Worm (Caenorhabditis elegans) whole organism, L3 larva: ENCODE data around the gene C01B9.4.
A peak's percentile ranks its signal among the peaks of the same experiment; 100 is the strongest.

Source experiments
- ama-1 ChIP-seq: fragments of 150-350 bp; optimal IDR thresholded peaks from 2 replicates; lab custom pipeline; 2018
- ceh-16 ChIP-seq: sonication (generic microtip); optimal IDR thresholded peaks from 2 replicates; lab custom pipeline; 2017; ENCODE audit warnings: missing biosample characterization, missing genetic modification characterization
- ceh-28 ChIP-seq: fragments of 150-350 bp; optimal IDR thresholded peaks from 2 replicates; lab custom pipeline; 2014; ENCODE audit warnings: missing biosample characterization, missing genetic modification reagents, missing genetic modification characterization
- ceh-82 ChIP-seq: fragments of 150-350 bp; optimal IDR thresholded peaks from 2 replicates; lab custom pipeline; 2014; ENCODE audit warnings: missing biosample characterization, missing genetic modification characterization
- ceh-9 ChIP-seq: sonication (generic microtip); optimal IDR thresholded peaks from 2 replicates; lab custom pipeline; 2018; ENCODE audit warnings: missing biosample characterization, missing genetic modification characterization
- egl-27 ChIP-seq: sonication (generic microtip); optimal IDR thresholded peaks from 4 replicates; lab custom pipeline; 2017; ENCODE audit warnings: missing biosample characterization, missing genetic modification reagents, missing genetic modification characterization
- egl-5 ChIP-seq: fragments of 150-350 bp; optimal IDR thresholded peaks from 2 replicates; lab custom pipeline; 2017; ENCODE audit warnings: missing biosample characterization, missing genetic modification reagents, missing genetic modification characterization, inconsistent platforms
- elt-1 ChIP-seq: fragments of 150-350 bp; optimal IDR thresholded peaks from 2 replicates; lab custom pipeline; 2014; ENCODE audit warnings: missing biosample characterization, missing genetic modification characterization
- elt-2 ChIP-seq: sonication (generic microtip); optimal IDR thresholded peaks from 2 replicates; lab custom pipeline; 2016; ENCODE audit warnings: missing genetic modification reagents, mild to moderate bottlenecking, missing genetic modification characterization, missing compliant biosample characterization
- elt-3 ChIP-seq, 3 experiments: fragments of 150-350 bp in 1 of 3; sonication (generic microtip) in 2 of 3; optimal IDR thresholded peaks; 2 replicates in 2 of 3; 4 replicates in 1 of 3; lab custom pipeline; 2014 to 2017; ENCODE audit warnings: missing biosample characterization in 3 of 3, missing genetic modification characterization in 3 of 3
- eor-1 ChIP-seq, 2 experiments: fragments of 150-350 bp; optimal IDR thresholded peaks; 2 replicates each; lab custom pipeline; 2014 to 2018; ENCODE audit warnings: missing biosample characterization in 2 of 2, missing genetic modification characterization in 2 of 2
- fkh-10 ChIP-seq: sonication (generic microtip); optimal IDR thresholded peaks from 2 replicates; lab custom pipeline; 2017; ENCODE audit warnings: missing biosample characterization, missing genetic modification reagents, missing genetic modification characterization
- fkh-2 ChIP-seq: fragments of 150-350 bp; optimal IDR thresholded peaks from 2 replicates; lab custom pipeline; 2014; ENCODE audit warnings: missing biosample characterization, missing genetic modification reagents, missing genetic modification characterization
- fos-1 ChIP-seq: fragments of 150-350 bp; optimal IDR thresholded peaks from 2 replicates; lab custom pipeline; 2014; ENCODE audit warnings: missing biosample characterization, missing genetic modification characterization
- hmg-11 ChIP-seq: sonication (generic microtip); optimal IDR thresholded peaks from 2 replicates; lab custom pipeline; 2016; ENCODE audit warnings: missing genetic modification characterization, missing compliant biosample characterization
- jun-1 ChIP-seq: fragments of 150-350 bp; optimal IDR thresholded peaks from 2 replicates; lab custom pipeline; 2014; ENCODE audit warnings: missing biosample characterization, missing genetic modification reagents, missing genetic modification characterization
- lin-15B ChIP-seq: fragments of 150-350 bp; optimal IDR thresholded peaks from 2 replicates; lab custom pipeline; 2014; ENCODE audit warnings: missing biosample characterization, missing genetic modification characterization
- lin-39 ChIP-seq: fragments of 150-350 bp; optimal IDR thresholded peaks from 2 replicates; lab custom pipeline; 2018; ENCODE audit warnings: missing biosample characterization, missing genetic modification reagents, missing genetic modification characterization
- nfya-1 ChIP-seq: sonication (generic microtip); optimal IDR thresholded peaks from 2 replicates; lab custom pipeline; 2017; ENCODE audit warnings: missing genetic modification characterization, mild to moderate bottlenecking, missing compliant biosample characterization, antibody characterized with exemption, moderate library complexity; ENCODE audit not compliant: insufficient read depth
- nhr-11 ChIP-seq: fragments of 150-350 bp; optimal IDR thresholded peaks from 2 replicates; lab custom pipeline; 2014; ENCODE audit warnings: missing biosample characterization, missing genetic modification characterization
- nhr-12 ChIP-seq: fragments of 150-350 bp; optimal IDR thresholded peaks from 2 replicates; lab custom pipeline; 2014; ENCODE audit warnings: missing biosample characterization, missing genetic modification characterization
- nhr-23 ChIP-seq: fragments of 150-350 bp; optimal IDR thresholded peaks from 2 replicates; lab custom pipeline; 2014; ENCODE audit warnings: missing biosample characterization, missing genetic modification reagents, missing genetic modification characterization
- nhr-28 ChIP-seq: fragments of 150-350 bp; optimal IDR thresholded peaks from 2 replicates; lab custom pipeline; 2014; ENCODE audit warnings: missing biosample characterization, missing genetic modification characterization
- nhr-43 ChIP-seq: sonication (generic microtip); optimal IDR thresholded peaks from 2 replicates; lab custom pipeline; 2016; ENCODE audit warnings: mild to moderate bottlenecking, missing genetic modification characterization, missing compliant biosample characterization; ENCODE audit not compliant: poor library complexity, severe bottlenecking
- nhr-67 ChIP-seq: fragments of 150-350 bp; optimal IDR thresholded peaks from 2 replicates; lab custom pipeline; 2014; ENCODE audit warnings: missing biosample characterization, missing genetic modification characterization
- nhr-77 ChIP-seq: fragments of 150-350 bp; optimal IDR thresholded peaks from 2 replicates; lab custom pipeline; 2014; ENCODE audit warnings: missing biosample characterization, missing genetic modification characterization
- pha-4 ChIP-seq: fragments of 150-350 bp; optimal IDR thresholded peaks from 2 replicates; lab custom pipeline; 2014; ENCODE audit warnings: missing biosample characterization, missing genetic modification reagents, missing genetic modification characterization
- pqm-1 ChIP-seq: fragments of 150-350 bp; optimal IDR thresholded peaks from 2 replicates; lab custom pipeline; 2017; ENCODE audit warnings: missing biosample characterization, missing genetic modification characterization, inconsistent platforms
- sea-2 ChIP-seq: fragments of 150-350 bp; sonication (generic microtip); optimal IDR thresholded peaks from 4 replicates; lab custom pipeline; 2014; ENCODE audit warnings: missing biosample characterization, missing genetic modification reagents, missing genetic modification characterization
- skn-1 ChIP-seq: fragments of 150-350 bp; optimal IDR thresholded peaks from 2 replicates; lab custom pipeline; 2014; ENCODE audit warnings: missing biosample characterization, missing genetic modification characterization
- snpc-4 ChIP-seq: fragments of 150-350 bp; optimal IDR thresholded peaks from 2 replicates; lab custom pipeline; 2014; ENCODE audit warnings: missing biosample characterization, missing genetic modification characterization
- unc-39 ChIP-seq: sonication (generic microtip); optimal IDR thresholded peaks from 4 replicates; lab custom pipeline; 2017; ENCODE audit warnings: missing biosample characterization, missing genetic modification characterization
- unc-62 ChIP-seq: fragments of 150-350 bp; sonication (generic microtip); optimal IDR thresholded peaks from 4 replicates; lab custom pipeline; 2014; ENCODE audit warnings: missing biosample characterization, missing genetic modification reagents, missing genetic modification characterization
- zag-1 ChIP-seq: fragments of 150-350 bp; optimal IDR thresholded peaks from 2 replicates; lab custom pipeline; 2014; ENCODE audit warnings: missing biosample characterization, missing genetic modification characterization
- ztf-11 ChIP-seq: fragments of 150-350 bp; optimal IDR thresholded peaks from 2 replicates; lab custom pipeline; 2014; ENCODE audit warnings: missing biosample characterization, missing genetic modification characterization

C01B9.4 gene

DNA sequence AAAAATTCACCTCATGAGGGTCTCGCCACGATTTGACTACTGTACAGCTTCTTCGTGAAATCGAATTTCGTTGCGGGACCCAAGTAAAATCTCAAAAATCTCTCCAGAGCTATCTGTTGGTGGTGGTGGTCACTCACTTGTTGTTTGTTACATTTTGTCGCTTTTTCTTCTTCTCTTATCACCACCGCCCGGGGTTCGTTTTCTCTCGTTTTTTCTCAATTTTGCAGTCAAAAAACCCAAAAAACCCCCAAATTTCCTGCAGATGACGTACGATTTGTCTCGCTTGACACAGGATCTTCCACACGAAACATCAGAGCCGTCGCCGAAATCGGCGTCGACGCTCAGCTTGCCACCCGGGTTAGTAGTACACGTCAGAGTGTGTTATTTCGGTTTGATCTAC lies 47.7 kb downstream of the C01B9.4 start, which contains the start of gene R06B9.5:
R06B9.5 (plus strand) TSS at position 232 of the 400 bp plus-strand sequence.
- peak; percentile 10 for TF ChIP-seq ama-1 (lab: Kevin White, UChicago)
- TF ChIP-seq nhr-77 (tag; lab: Kevin White, UChicago), result no peak
- TF ChIP-seq, all 47 proteins: peak for 1

ce11 chrII:13732577-13732976 lies 51.2 kb downstream of the C01B9.4 start:
- TF ChIP-seq elt-2 (tag; lab: Kevin White, UChicago), result peak; percentile 20
- peak; percentile 10 for TF ChIP-seq pqm-1 (tag; lab: Kevin White, UChicago)
- no peak for TF ChIP-seq hmg-11 (tag; lab: Kevin White, UChicago)

ce11 chrII:13732146-13732545 lies 51.6 kb downstream of the C01B9.4 start:
- no peak for TF ChIP-seq nhr-23
- TF ChIP-seq hmg-11 (tag; lab: Kevin White, UChicago), result no peak
- TF ChIP-seq jun-1 (tag; lab: Kevin White, UChicago), result no peak
- no peak for TF ChIP-seq nhr-43
- TF ChIP-seq ceh-16 (tag; lab: Kevin White, UChicago), result no peak
- no peak for TF ChIP-seq egl-27 (tag; lab: Kevin White, UChicago)
- no peak for TF ChIP-seq unc-62 (GFP tag; lab: Kevin White, UChicago)
- TF ChIP-seq lin-39 (tag; lab: Kevin White, UChicago), result no peak
- TF ChIP-seq eor-1 (tag; optimal IDR thresholded peaks at IDR 0.05; lab: Kevin White, UChicago), result no peak

- TF ChIP-seq unc-39 (tag; lab: Kevin White, UChicago) (no peak), elt-2 (tag; lab: Kevin White, UChicago) (no peak), nhr-67 (no peak), fos-1 (tag; lab: Kevin White, UChicago) (no peak), nfya-1 (no peak), fkh-10 (no peak), fkh-2 (tag; lab: Kevin White, UChicago) (no peak), ceh-9 (tag; lab: Kevin White, UChicago) (no peak), zag-1 (tag; lab: Kevin White, UChicago) (no peak), nhr-23 (no peak), ceh-28 (no peak), ceh-82 (tag; lab: Kevin White, UChicago) (no peak), egl-5 (tag; lab: Kevin White, UChicago) (no peak), nhr-11 (tag; lab: Kevin White, UChicago) (no peak), skn-1 (tag; lab: Kevin White, UChicago) (no peak), egl-27 (tag; lab: Kevin White, UChicago) (no peak)
These were observed 54.4 kb downstream of the C01B9.4 start, which contains the start of gene Y54G9A.9 for ce11 chrII:13729416-13729815. Y54G9A.9 (plus strand) TSS chrII:13729716.

DNA sequence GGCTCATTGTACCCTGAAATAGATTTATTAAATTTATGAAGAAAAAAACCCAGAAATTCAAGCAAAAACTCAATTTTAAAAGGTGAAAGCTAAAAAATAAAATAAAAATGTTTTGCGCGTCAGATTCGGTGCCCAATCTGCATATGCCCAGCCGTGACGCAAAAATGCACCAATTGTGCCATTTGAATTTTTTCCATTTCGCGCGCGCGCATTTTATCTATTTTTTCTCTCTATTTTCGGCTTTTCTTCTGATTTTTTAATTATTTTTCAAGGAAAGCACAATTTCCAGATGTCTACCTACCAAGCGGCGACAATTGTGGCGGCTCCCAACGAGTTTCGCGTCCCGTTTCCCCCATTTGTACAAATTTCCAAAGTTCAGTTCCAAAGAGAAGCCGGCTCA lies 58.0 kb downstream of the C01B9.4 start, which contains the start of the genes Y54G9A.7 and bub-3:
Y54G9A.7 (minus strand) TSS at position 7 of the 400 bp plus-strand sequence.
bub-3 (plus strand) TSS at position 270 of the 400 bp plus-strand sequence.
- TF ChIP-seq elt-3 (tag; optimal IDR thresholded peaks at IDR 0.05; lab: Kevin White, UChicago) (no peak), hmg-11 (tag; lab: Kevin White, UChicago) (peak; percentile 65), elt-1 (tag; lab: Kevin White, UChicago) (no peak), pha-4 (tag; lab: Kevin White, UChicago) (peak; percentile 42), skn-1 (tag; lab: Kevin White, UChicago) (no peak), nfya-1 (peak; percentile 36), lin-15B (tag; lab: Kevin White, UChicago) (peak; percentile 33)

ce11 chrII:13723754-13724153 lies 60.0 kb downstream of the C01B9.4 start:
- TF ChIP-seq pqm-1 (tag; lab: Kevin White, UChicago) (no peak), nhr-12 (no peak), nhr-28 (tag; lab: Kevin White, UChicago) (no peak), snpc-4 (tag; lab: Kevin White, UChicago) (no peak), unc-62 (GFP tag; lab: Kevin White, UChicago) (no peak), egl-5 (tag; lab: Kevin White, UChicago) (no peak), sea-2 (no peak), ztf-11 (tag; lab: Kevin White, UChicago) (no peak), lin-15B (tag; lab: Kevin White, UChicago) (no peak)
